Fruit fly (Drosophila melanogaster): ENCODE data around the gene Sec5.

Sec5 gene

DNA sequence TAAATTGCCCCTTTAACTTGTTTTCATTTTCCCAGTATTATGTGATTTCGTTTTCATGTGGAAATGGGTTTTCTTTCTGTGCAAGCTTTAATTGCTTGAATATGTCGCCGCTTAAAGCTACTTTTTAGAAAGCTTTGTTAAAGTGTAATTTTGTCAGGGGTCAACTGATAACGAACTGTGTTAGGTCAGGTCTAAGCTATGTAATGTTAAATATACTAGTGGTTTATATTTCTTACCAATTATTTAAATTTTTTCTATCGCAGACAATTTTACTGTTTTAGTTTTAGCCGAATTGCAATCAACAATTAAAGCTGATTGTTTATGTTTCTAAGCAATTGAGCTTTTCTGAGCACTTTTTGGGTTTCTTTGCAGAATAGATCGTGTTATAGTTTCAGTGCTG, 49.2 kb downstream of the Sec5 start:
- TF ChIP-seq achi (GFP tag; optimal IDR thresholded peaks at IDR 0.05) (no peak), acj6 (GFP tag; optimal IDR thresholded peaks at IDR 0.05) (no peak), CG16779 (tag; optimal IDR thresholded peaks at IDR 0.05) (no peak), dsx (GFP tag; optimal IDR thresholded peaks at IDR 0.05; ENCODE audit: poor library complexity, severe bottlenecking) (no peak), CG6276 (GFP tag; optimal IDR thresholded peaks at IDR 0.05) (no peak), CG6854 (GFP tag; optimal IDR thresholded peaks at IDR 0.05) (no peak), Sox102F (GFP tag; optimal IDR thresholded peaks at IDR 0.05) (no peak), CG6792 (GFP tag; optimal IDR thresholded peaks at IDR 0.05) (no peak), Ets21C (GFP tag; optimal IDR thresholded peaks at IDR 0.05) (no peak), CG11294 (GFP tag; IDR thresholded peaks at IDR 0.05) (no peak), cyc (GFP tag; optimal IDR thresholded peaks at IDR 0.05) (no peak), fkh (GFP tag; optimal IDR thresholded peaks at IDR 0.05) (no peak), CG8319 (GFP tag; optimal IDR thresholded peaks at IDR 0.05) (no peak), CG4318 (GFP tag; optimal IDR thresholded peaks at IDR 0.05) (no peak), Sox14 (GFP tag; optimal IDR thresholded peaks at IDR 0.05) (no peak), CG11762 (GFP tag; optimal IDR thresholded peaks at IDR 0.05; ENCODE audit: insufficient read depth) (no peak)

DNA sequence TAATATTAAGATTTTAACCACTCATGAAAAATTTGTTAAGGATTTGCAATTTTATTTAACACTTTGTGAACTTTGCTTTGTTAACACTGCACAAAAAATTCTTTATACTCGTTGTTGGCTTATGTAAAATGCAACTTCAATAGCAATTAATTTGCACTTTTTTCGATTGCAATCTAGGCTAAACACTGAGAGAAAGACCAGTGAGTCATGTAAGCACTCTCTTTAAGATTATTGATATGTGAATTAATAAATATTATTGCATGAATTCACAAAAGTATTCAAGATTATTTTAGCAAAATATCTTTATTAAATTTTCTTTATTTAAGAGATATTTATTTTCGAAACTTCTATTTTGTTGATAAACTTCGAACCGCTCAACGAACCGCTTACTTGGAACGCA, 49.7 kb downstream of the Sec5 start:
- no peak for TF ChIP-seq Lpt (GFP tag; optimal IDR thresholded peaks at IDR 0.05)
- TF ChIP-seq CG11762 (GFP tag; optimal IDR thresholded peaks at IDR 0.05; ENCODE audit: insufficient read depth): no peak
- 0 out of 3 replicates have a peak, but pooled peaks have one; percentile 15 for TF ChIP-seq CG8119 (GFP tag; IDR thresholded peaks at IDR 0.05)
- peak; percentile 28 for TF ChIP-seq Eip78C (GFP tag)
- TF ChIP-seq CG8632 (GFP tag; optimal IDR thresholded peaks at IDR 0.05): no peak
- peak; percentile 49 for TF ChIP-seq Hr4 (GFP tag; optimal IDR thresholded peaks at IDR 0.05)
- no peak for TF ChIP-seq topi (GFP tag; optimal IDR thresholded peaks at IDR 0.05)
- no peak for TF ChIP-seq Sox15 (GFP tag; optimal IDR thresholded peaks at IDR 0.05)
- peak; percentile 66; the same call in 1 of the 3 replicates for TF ChIP-seq eg (GFP tag; IDR thresholded peaks at IDR 0.05)
- no peak for TF ChIP-seq lz (GFP tag; optimal IDR thresholded peaks at IDR 0.05)
- peak; percentile 16 for TF ChIP-seq OdsH (GFP tag; optimal IDR thresholded peaks at IDR 0.05)

DNA sequence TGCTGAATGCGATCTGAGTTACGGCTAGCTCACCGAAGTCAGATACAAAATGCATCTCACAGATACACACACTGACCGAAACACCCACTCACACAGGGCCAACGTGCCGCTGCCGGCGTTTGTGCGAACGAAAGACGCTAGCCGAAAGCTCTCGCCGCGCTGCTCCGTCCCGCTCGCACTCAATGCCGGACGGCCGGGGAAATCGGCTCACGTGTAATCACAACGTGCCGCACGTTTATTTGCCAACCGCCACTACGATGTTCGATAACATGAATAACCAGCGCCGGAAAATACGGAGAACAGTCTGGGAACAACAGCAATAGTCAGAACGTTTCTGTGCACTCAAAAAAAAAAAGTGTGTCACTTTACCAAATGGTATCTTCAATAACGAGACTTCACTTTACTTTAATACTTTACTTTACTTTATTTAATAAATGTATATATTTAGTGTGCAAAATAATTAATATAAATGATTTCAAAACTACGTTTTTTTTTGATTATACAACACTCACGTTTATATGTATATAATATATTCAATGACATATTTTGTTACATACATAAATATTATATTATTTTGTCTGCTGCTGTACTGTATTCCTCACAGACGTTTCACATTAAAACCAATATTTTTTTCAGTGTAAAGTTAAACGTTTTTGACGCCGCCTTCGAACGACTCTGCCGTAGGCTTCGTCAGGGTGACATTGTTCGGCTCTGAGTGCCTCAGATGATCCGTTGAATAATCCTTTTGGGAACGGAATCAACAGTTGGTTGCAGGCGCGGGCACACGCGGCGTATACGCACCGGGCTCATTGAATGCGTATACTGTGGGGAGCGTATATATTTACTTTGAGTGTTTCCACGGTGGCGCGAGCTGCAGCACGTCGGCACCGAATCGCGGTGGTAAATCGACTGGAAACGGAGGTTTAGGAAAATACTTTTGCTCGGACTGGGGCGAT, 50.4 kb downstream of the Sec5 start, which contains the start of gene tim:
Gene tim, minus strand, starts transcription at position 911 of the 956 bp plus-strand sequence.
- TF ChIP-seq CG15336 (GFP tag; IDR thresholded peaks at IDR 0.05) (0 out of 2 replicates have a peak, but pooled peaks have one; percentile 23), achi (GFP tag; optimal IDR thresholded peaks at IDR 0.05) (no peak), CG34406 (GFP tag; optimal IDR thresholded peaks at IDR 0.05) (no peak), CG6854 (GFP tag; optimal IDR thresholded peaks at IDR 0.05) (no peak), Met (GFP tag; optimal IDR thresholded peaks at IDR 0.05) (no peak), Ets21C (GFP tag; optimal IDR thresholded peaks at IDR 0.05) (no peak), pdm3 (GFP tag; optimal IDR thresholded peaks at IDR 0.05) (no peak), Sox15 (GFP tag; optimal IDR thresholded peaks at IDR 0.05) (no peak), spab (GFP tag; optimal IDR thresholded peaks at IDR 0.05) (no peak), Gug (GFP tag; IDR thresholded peaks at IDR 0.05) (peak; percentile 46; the same call in 1 of the 2 replicates), net (GFP tag; optimal IDR thresholded peaks at IDR 0.05) (no peak), Hr38 (GFP tag; optimal IDR thresholded peaks at IDR 0.05) (no peak), CG10631 (GFP tag; optimal IDR thresholded peaks at IDR 0.05) (peak; percentile 30), OdsH (GFP tag; optimal IDR thresholded peaks at IDR 0.05) (no peak), CG8119 (GFP tag; IDR thresholded peaks at IDR 0.05) (peak; percentile 40; the same call in 1 of the 3 replicates), CG1621 (tag; optimal IDR thresholded peaks at IDR 0.05) (no peak), fd59A (GFP tag; optimal IDR thresholded peaks at IDR 0.05) (no peak), eg (GFP tag; IDR thresholded peaks at IDR 0.05) (peak; percentile 36; the same call in 2 of the 3 replicates), svp (GFP tag) (peak; percentile 77), Eip78C (GFP tag) (peak; percentile 53), topi (GFP tag; optimal IDR thresholded peaks at IDR 0.05) (no peak), CG8632 (GFP tag; optimal IDR thresholded peaks at IDR 0.05) (no peak), CG3032 (tag; optimal IDR thresholded peaks at IDR 0.05) (no peak)
